Fruit fly (Drosophila melanogaster): ENCODE results near the gene chinmo.

- no peak for TF ChIP-seq toe (GFP tag; optimal IDR thresholded peaks at IDR 0.05)
- no peak for TF ChIP-seq tj (GFP tag; optimal IDR thresholded peaks at IDR 0.05)
- no peak for TF ChIP-seq bab1 (GFP tag; optimal IDR thresholded peaks at IDR 0.05)
- no peak for TF ChIP-seq CG7045 (GFP tag; optimal IDR thresholded peaks at IDR 0.05)
- TF ChIP-seq CG12768 (GFP tag; optimal IDR thresholded peaks at IDR 0.05) = no peak
- TF ChIP-seq CG5204 (GFP tag; optimal IDR thresholded peaks at IDR 0.05) = no peak
- no peak for TF ChIP-seq CG14711 (tag; optimal IDR thresholded peaks at IDR 0.05)
- no peak for TF ChIP-seq kay (GFP tag; ENCODE audit: borderline replicate concordance)
- no peak for TF ChIP-seq CG1620 (GFP tag; optimal IDR thresholded peaks at IDR 0.05)
- no peak for TF ChIP-seq cic (GFP tag; optimal IDR thresholded peaks at IDR 0.05)
- no peak for TF ChIP-seq CG33017 (tag; optimal IDR thresholded peaks at IDR 0.05)
- no peak for TF ChIP-seq Clk (GFP tag; optimal IDR thresholded peaks at IDR 0.05)
- TF ChIP-seq CG7101 (tag; optimal IDR thresholded peaks at IDR 0.05) = no peak
- TF ChIP-seq cnc (optimal IDR thresholded peaks at IDR 0.05) = no peak
Measured at dm6 chr2L:1663066-1663465, 12.0 kb downstream of the chinmo start.
